Fruit fly (Drosophila melanogaster) whole organism, pupa: ENCODE measurements around the gene CG10959.

Experiments
- CG15710 ChIP-seq: fragments of 200-800 bp; sonication (Bioruptor generic); optimal IDR thresholded peaks from 2 replicates; lab custom pipeline; 2018; ENCODE audit warnings: missing biosample characterization, mild to moderate bottlenecking, missing genetic modification characterization, moderate library complexity
- CG32121 ChIP-seq: fragments of 200-800 bp; sonication (Bioruptor generic); IDR thresholded peaks from 2 replicates; pipeline ENCODE4 v1.3.6; 2022; ENCODE audit warnings: missing biosample characterization, missing genetic modification characterization
- CG4496 ChIP-seq: fragments of 200-800 bp; sonication (Bioruptor generic); IDR thresholded peaks from 3 replicates; pipeline ENCODE4 v1.3.6; 2022; ENCODE audit warnings: missing biosample characterization, missing genetic modification characterization
- CG8159 ChIP-seq: fragments of 200-800 bp; sonication (Bioruptor generic); optimal IDR thresholded peaks from 3 replicates; lab custom pipeline; 2018; ENCODE audit warnings: missing biosample characterization, mild to moderate bottlenecking, missing genetic modification characterization, moderate library complexity
- EcR ChIP-seq: fragments of 200-800 bp; sonication (Bioruptor generic); optimal IDR thresholded peaks from 3 replicates; lab custom pipeline; 2019; ENCODE audit warnings: missing biosample characterization, missing genetic modification characterization, mild to moderate bottlenecking, moderate library complexity, missing genetic modification reagents
- Ets98B ChIP-seq: fragments of 200-800 bp; sonication (Bioruptor generic); IDR thresholded peaks from 2 replicates; pipeline ENCODE4 v1.3.6; 2022; ENCODE audit warnings: missing biosample characterization, missing genetic modification characterization
- gl ChIP-seq: fragments of 200-800 bp; sonication (Bioruptor generic); optimal IDR thresholded peaks from 2 replicates; lab custom pipeline; 2018; ENCODE audit warnings: missing biosample characterization, mild to moderate bottlenecking, missing genetic modification characterization

dm6 chrX:8152718-8153117, 4.1 kb downstream of the CG10959 start, which contains the start of gene CG18262:
- TF ChIP-seq CG4496 (no peak), Ets98B (GFP tag; lab: Robert Waterston, UW) (no peak), CG8159 (no peak), EcR (GFP tag; lab: Kevin White, UChicago) (no peak), CG32121 (GFP tag; lab: Robert Waterston, UW) (no peak), gl (no peak), CG15710 (tag; lab: Kevin White, UChicago) (no peak)
